Fruit fly (Drosophila melanogaster) whole organism, embryonic: ENCODE measurements around the gene Desi.
A peak's percentile ranks its signal among the peaks of the same experiment; 100 is the strongest.

Source experiments
- Ada2b ChIP-seq: fragments of 200-800 bp; sonication (Bioruptor generic); IDR thresholded peaks from 2 replicates; pipeline ENCODE4 v1.3.6; 2022; ENCODE audit warnings: missing biosample characterization, missing genetic modification characterization
- BtbVII ChIP-seq: fragments of 200-800 bp; sonication (Bioruptor generic); optimal IDR thresholded peaks from 3 replicates; lab custom pipeline; 2017; ENCODE audit warnings: missing biosample characterization, mild to moderate bottlenecking, missing genetic modification characterization
- CG11247 ChIP-seq: fragments of 200-800 bp; sonication (Bioruptor generic); IDR thresholded peaks from 2 replicates; pipeline ENCODE4 v1.3.6; 2022; ENCODE audit warnings: missing biosample characterization, missing genetic modification characterization
- CG11398 ChIP-seq: fragments of 200-800 bp; sonication (Bioruptor generic); optimal IDR thresholded peaks from 2 replicates; lab custom pipeline; 2016; ENCODE audit warnings: missing biosample characterization, missing genetic modification characterization
- CG14441 ChIP-seq: fragments of 200-800 bp; sonication (Bioruptor generic); IDR thresholded peaks from 2 replicates; pipeline ENCODE4 v1.3.6; 2022; ENCODE audit warnings: missing biosample characterization, missing genetic modification characterization
- CG15269 ChIP-seq: fragments of 200-800 bp; sonication (Bioruptor generic); optimal IDR thresholded peaks from 2 replicates; lab custom pipeline; 2018; ENCODE audit warnings: missing biosample characterization, mild to moderate bottlenecking, missing genetic modification characterization, moderate library complexity
- CG17829 ChIP-seq: fragments of 200-800 bp; optimal IDR thresholded peaks from 2 replicates; lab custom pipeline; 2019; ENCODE audit warnings: missing biosample characterization, mild to moderate bottlenecking, missing genetic modification characterization, moderate library complexity
- CG18476 ChIP-seq: fragments of 200-800 bp; sonication (Bioruptor generic); optimal IDR thresholded peaks from 2 replicates; lab custom pipeline; 2016; ENCODE audit warnings: missing biosample characterization, mild to moderate bottlenecking, missing genetic modification characterization
- CG2120 ChIP-seq: fragments of 200-800 bp; sonication (Bioruptor generic); optimal IDR thresholded peaks from 3 replicates; lab custom pipeline; 2016; ENCODE audit warnings: missing biosample characterization, missing genetic modification characterization
- CG32767 ChIP-seq: fragments of 200-800 bp; sonication (Bioruptor generic); IDR thresholded peaks from 2 replicates; pipeline ENCODE4 v1.3.6; 2022; ENCODE audit warnings: missing biosample characterization, missing genetic modification characterization
- CG32772 ChIP-seq: fragments of 200-800 bp; sonication (Bioruptor generic); IDR thresholded peaks from 2 replicates; pipeline ENCODE4 v1.3.6; 2022; ENCODE audit warnings: missing biosample characterization, missing genetic modification characterization
- CG34376 ChIP-seq: fragments of 200-800 bp; sonication (Bioruptor generic); optimal IDR thresholded peaks from 2 replicates; lab custom pipeline; 2018; ENCODE audit warnings: missing biosample characterization, mild to moderate bottlenecking, missing genetic modification characterization
- CG3995 ChIP-seq: fragments of 200-800 bp; sonication (Bioruptor generic); optimal IDR thresholded peaks from 3 replicates; lab custom pipeline; 2016; ENCODE audit warnings: missing biosample characterization, missing genetic modification characterization
- CG5245 ChIP-seq: fragments of 200-800 bp; sonication (Bioruptor generic); optimal IDR thresholded peaks from 3 replicates; lab custom pipeline; 2016; ENCODE audit warnings: missing biosample characterization, missing genetic modification characterization
- CG7271 ChIP-seq: fragments of 200-800 bp; sonication (Bioruptor generic); optimal IDR thresholded peaks from 2 replicates; lab custom pipeline; 2018; ENCODE audit warnings: missing biosample characterization, mild to moderate bottlenecking, missing genetic modification characterization, moderate library complexity
- CG8944 ChIP-seq: fragments of 200-800 bp; sonication (Bioruptor generic); optimal IDR thresholded peaks from 3 replicates; lab custom pipeline; 2016; ENCODE audit warnings: missing biosample characterization, missing genetic modification characterization
- CG9797 ChIP-seq: fragments of 200-800 bp; sonication (Bioruptor generic); optimal IDR thresholded peaks from 3 replicates; lab custom pipeline; 2018; ENCODE audit warnings: missing biosample characterization, mild to moderate bottlenecking, missing genetic modification characterization
- Dref ChIP-seq: fragments of 200-800 bp; sonication (Bioruptor generic); IDR thresholded peaks from 2 replicates; pipeline ENCODE4 v1.3.6; 2022; ENCODE audit warnings: missing biosample characterization, missing genetic modification characterization
- E2f1 ChIP-seq: fragments of 200-800 bp; sonication (Bioruptor generic); IDR thresholded peaks from 2 replicates; pipeline ENCODE4 v1.3.6; 2022; ENCODE audit warnings: missing biosample characterization, missing genetic modification characterization
- Ets65A ChIP-seq: fragments of 200-800 bp; sonication (Bioruptor generic); peaks from one replicate; lab custom pipeline; 2016; ENCODE audit warnings: missing biosample characterization, missing genetic modification characterization
- Fer3 ChIP-seq: fragments of 200-800 bp; sonication (Bioruptor generic); optimal IDR thresholded peaks from 2 replicates; lab custom pipeline; 2018; ENCODE audit warnings: missing biosample characterization, mild to moderate bottlenecking, missing genetic modification characterization, moderate library complexity
- HLH54F ChIP-seq: fragments of 200-800 bp; sonication (Bioruptor generic); optimal IDR thresholded peaks from 3 replicates; lab custom pipeline; 2016; ENCODE audit warnings: missing biosample characterization, missing genetic modification characterization
- HmgZ ChIP-seq: fragments of 200-800 bp; sonication (Bioruptor generic); optimal IDR thresholded peaks from 2 replicates; lab custom pipeline; 2018; ENCODE audit warnings: missing biosample characterization, mild to moderate bottlenecking, missing genetic modification characterization
- Mrtf ChIP-seq: fragments of 200-800 bp; sonication (Bioruptor generic); IDR thresholded peaks from 3 replicates; pipeline ENCODE4 v1.3.6; 2022; ENCODE audit warnings: missing biosample characterization, missing genetic modification characterization
- NfI ChIP-seq: fragments of 200-800 bp; sonication (Bioruptor generic); optimal IDR thresholded peaks from 3 replicates; lab custom pipeline; 2018; ENCODE audit warnings: missing biosample characterization, mild to moderate bottlenecking, missing genetic modification characterization, moderate library complexity
- Oli ChIP-seq: fragments of 200-800 bp; sonication (Bioruptor generic); optimal IDR thresholded peaks from 2 replicates; lab custom pipeline; 2018; ENCODE audit warnings: missing biosample characterization, mild to moderate bottlenecking, missing genetic modification characterization, moderate library complexity
- Rfx ChIP-seq: fragments of 200-800 bp; sonication (Bioruptor generic); IDR thresholded peaks from 2 replicates; pipeline ENCODE4 v1.3.6; 2022; ENCODE audit warnings: missing biosample characterization, missing genetic modification characterization
- Six4 ChIP-seq: fragments of 200-800 bp; sonication (Bioruptor generic); optimal IDR thresholded peaks from 2 replicates; lab custom pipeline; 2016; ENCODE audit warnings: missing biosample characterization, missing genetic modification characterization
- Spps ChIP-seq: fragments of 200-800 bp; sonication (Bioruptor generic); optimal IDR thresholded peaks from 2 replicates; lab custom pipeline; 2018; ENCODE audit warnings: missing biosample characterization, mild to moderate bottlenecking, missing genetic modification characterization
- TFAM ChIP-seq: fragments of 200-800 bp; sonication (Bioruptor generic); optimal IDR thresholded peaks from 2 replicates; lab custom pipeline; 2017; ENCODE audit warnings: missing biosample characterization, missing genetic modification characterization, inconsistent platforms
- Xbp1 ChIP-seq: fragments of 200-800 bp; sonication (Bioruptor generic); optimal IDR thresholded peaks from 3 replicates; lab custom pipeline; 2016; ENCODE audit warnings: missing biosample characterization, mild to moderate bottlenecking, missing genetic modification characterization
- btn ChIP-seq: fragments of 200-800 bp; sonication (Bioruptor generic); optimal IDR thresholded peaks from 2 replicates; lab custom pipeline; 2016; ENCODE audit warnings: missing biosample characterization, missing genetic modification characterization
- crc ChIP-seq: fragments of 200-800 bp; sonication (Bioruptor generic); optimal IDR thresholded peaks from 2 replicates; lab custom pipeline; 2016; ENCODE audit warnings: missing biosample characterization, missing genetic modification characterization
- exex ChIP-seq: fragments of 200-800 bp; sonication (Bioruptor generic); optimal IDR thresholded peaks from 4 replicates; lab custom pipeline; 2018; ENCODE audit warnings: missing biosample characterization, mild to moderate bottlenecking, missing genetic modification characterization, moderate library complexity
- gfzf ChIP-seq: fragments of 200-800 bp; sonication (Bioruptor generic); optimal IDR thresholded peaks from 2 replicates; lab custom pipeline; 2016; ENCODE audit warnings: missing biosample characterization, mild to moderate bottlenecking, missing genetic modification characterization, moderate library complexity
- hkb ChIP-seq, 2 experiments: fragments of 200-800 bp in 1 of 2; fragments of >200 bp in 1 of 2; sonication (Bioruptor generic) in 1 of 2; IDR thresholded peaks in 1 of 2; optimal IDR thresholded peaks in 1 of 2; 2 replicates each; pipeline versions ENCODE4 v1.3.6 to Lab custom; 2017 to 2022; ENCODE audit warnings: missing biosample characterization in 1 of 2, missing genetic modification characterization in 1 of 2
- lab ChIP-seq: fragments of 200-800 bp; sonication (Bioruptor generic); optimal IDR thresholded peaks from 3 replicates; lab custom pipeline; 2017; ENCODE audit warnings: missing biosample characterization, missing genetic modification characterization, mild to moderate bottlenecking, moderate library complexity, missing genetic modification reagents
- lmd ChIP-seq: fragments of 200-800 bp; sonication (Bioruptor generic); IDR thresholded peaks from 2 replicates; pipeline ENCODE4 v1.3.6; 2022; ENCODE audit warnings: missing biosample characterization, missing genetic modification characterization
- phol ChIP-seq: fragments of 200-800 bp; sonication (Bioruptor generic); optimal IDR thresholded peaks from 3 replicates; lab custom pipeline; 2018; ENCODE audit warnings: missing biosample characterization, mild to moderate bottlenecking, missing genetic modification characterization, moderate library complexity
- psq ChIP-seq: fragments of 200-800 bp; sonication (Bioruptor generic); optimal IDR thresholded peaks from 2 replicates; lab custom pipeline; 2017; ENCODE audit warnings: missing biosample characterization, missing genetic modification characterization
- sc ChIP-seq, 3 experiments: fragments of >200 bp in 2 of 3; fragments of 200-800 bp in 1 of 3; sonication (Bioruptor generic) in 1 of 3; optimal IDR thresholded peaks; 2 replicates in 2 of 3; 3 replicates in 1 of 3; lab custom pipeline; 2017; ENCODE audit warnings: mild to moderate bottlenecking in 1 of 3, missing biosample characterization in 1 of 3, missing genetic modification characterization in 1 of 3, missing genetic modification reagents in 1 of 3
- scrt ChIP-seq: fragments of 200-800 bp; sonication (Bioruptor generic); optimal IDR thresholded peaks from 2 replicates; lab custom pipeline; 2018; ENCODE audit warnings: missing biosample characterization, mild to moderate bottlenecking, missing genetic modification characterization, moderate library complexity
- slbo ChIP-seq: fragments of 200-800 bp; sonication (Bioruptor generic); IDR thresholded peaks from 2 replicates; pipeline ENCODE4 v1.3.6; 2022; ENCODE audit warnings: missing biosample characterization, missing genetic modification characterization
- stc ChIP-seq: fragments of 200-800 bp; sonication (Bioruptor generic); IDR thresholded peaks from 2 replicates; pipeline ENCODE4 v1.3.6; 2022; ENCODE audit warnings: missing biosample characterization, missing genetic modification characterization
- tll ChIP-seq, 2 experiments: fragments of 200-800 bp in 1 of 2; fragments of >200 bp in 1 of 2; sonication (Bioruptor generic) in 1 of 2; optimal IDR thresholded peaks; 2 replicates each; lab custom pipeline; 2017 to 2019; ENCODE audit warnings: missing biosample characterization in 2 of 2, missing genetic modification characterization in 2 of 2, mild to moderate bottlenecking in 1 of 2, moderate library complexity in 1 of 2
- trh ChIP-seq: fragments of 200-800 bp; sonication (Bioruptor generic); optimal IDR thresholded peaks from 2 replicates; lab custom pipeline; 2016; ENCODE audit warnings: missing biosample characterization, missing genetic modification characterization
- ttk ChIP-seq: fragments of 200-800 bp; sonication (Bioruptor generic); IDR thresholded peaks from 2 replicates; pipeline ENCODE4 v2.1.2; 2022; ENCODE audit warnings: missing biosample characterization, missing genetic modification characterization

Gene Desi

DNA sequence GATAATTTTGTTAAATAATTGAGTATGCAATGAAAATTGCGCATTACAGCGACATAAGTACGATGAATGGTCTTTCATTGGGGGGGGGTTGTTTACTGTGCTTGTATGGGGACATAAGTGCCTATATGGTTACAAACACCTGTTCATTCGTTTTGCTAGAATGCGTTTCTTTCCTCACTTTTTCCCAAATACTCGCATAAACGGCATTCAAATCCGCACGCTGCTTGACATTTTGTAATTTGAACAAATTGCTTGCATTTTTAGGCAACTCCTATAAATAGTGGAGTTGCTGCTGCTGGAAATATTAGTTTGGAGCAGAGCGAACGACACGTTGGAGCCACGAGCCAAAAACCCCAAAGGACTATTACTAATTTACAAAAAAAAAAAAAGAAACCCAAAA, at the start of gene Desi:
Desi (plus strand) TSS at position 301 of the 400 bp plus-strand sequence.
- no peak for TF ChIP-seq Ets65A
- TF ChIP-seq CG32767 (GFP tag; lab: Robert Waterston, UW) = no peak
- TF ChIP-seq CG18476 (GFP tag; lab: Kevin White, UChicago) = no peak
- no peak for TF ChIP-seq Fer3 (tag; lab: Kevin White, UChicago)
- TF ChIP-seq hkb (optimal IDR thresholded peaks at IDR 0.05; lab: Kevin White, UChicago) = no peak
- no peak for TF ChIP-seq hkb (GFP tag; IDR thresholded peaks at IDR 0.05; lab: Robert Waterston, UW)
- no peak for TF ChIP-seq Oli (tag; lab: Kevin White, UChicago)
- TF ChIP-seq, all 482 proteins: peak for 0

dm6 chr3R:10735857-10736256, 43.5 kb upstream of the Desi start, which contains the start of gene tomboy20:
tomboy20 (minus strand) TSS chr3R:10735957.
- TF ChIP-seq CG34376 (GFP tag; lab: Kevin White, UChicago) = no peak

- TF ChIP-seq Six4 (GFP tag; lab: Kevin White, UChicago) = no peak
- no peak for TF ChIP-seq Dref
- no peak for TF ChIP-seq CG3995 (GFP tag; lab: Kevin White, UChicago)
- TF ChIP-seq Mrtf = 0 out of 3 replicates have a peak, but pooled peaks have one; percentile 12
- peak; percentile 55 for TF ChIP-seq lab (GFP tag; lab: Kevin White, UChicago)
- TF ChIP-seq CG32772 (GFP tag; lab: Robert Waterston, UW) = no peak
- TF ChIP-seq scrt (GFP tag; lab: Kevin White, UChicago) = no peak
- no peak for TF ChIP-seq tll (GFP tag; optimal IDR thresholded peaks at IDR 0.05; lab: Kevin White, UChicago)
- TF ChIP-seq Ada2b (GFP tag; lab: Robert Waterston, UW) = no peak
- TF ChIP-seq CG15269 = no peak
- TF ChIP-seq slbo (GFP tag; lab: Robert Waterston, UW) = peak; percentile 49; the same call in 1 of the 2 replicates
- no peak for TF ChIP-seq CG17829 (tag; lab: Kevin White, UChicago)
- no peak for TF ChIP-seq crc (GFP tag; lab: Kevin White, UChicago)
- peak; percentile 3 for TF ChIP-seq Xbp1 (GFP tag; lab: Kevin White, UChicago)
- no peak for TF ChIP-seq Spps (tag; lab: Kevin White, UChicago)
- TF ChIP-seq CG8944 (GFP tag; lab: Kevin White, UChicago) = no peak
- TF ChIP-seq CG11398 (GFP tag; lab: Kevin White, UChicago) = no peak
- TF ChIP-seq CG14441 (GFP tag; lab: Robert Waterston, UW) = no peak
- no peak for TF ChIP-seq exex
- TF ChIP-seq lmd = peak; percentile 25; the same call in 1 of the 2 replicates
- no peak for TF ChIP-seq phol (tag; lab: Kevin White, UChicago)
- TF ChIP-seq trh (GFP tag; lab: Kevin White, UChicago) = no peak
- TF ChIP-seq btn = no peak
- TF ChIP-seq HLH54F (GFP tag; lab: Kevin White, UChicago) = no peak
- TF ChIP-seq CG11247 (GFP tag; lab: Robert Waterston, UW) = 0 out of 2 replicates have a peak, but pooled peaks have one; percentile 28
- peak; percentile 45 for TF ChIP-seq CG2120 (GFP tag; lab: Kevin White, UChicago)
- TF ChIP-seq CG5245 (GFP tag; lab: Kevin White, UChicago) = no peak
- no peak for TF ChIP-seq CG9797 (GFP tag; lab: Kevin White, UChicago)
- no peak for TF ChIP-seq ttk (GFP tag; lab: Robert Waterston, UW)
- TF ChIP-seq stc (GFP tag; lab: Robert Waterston, UW) = 0 out of 2 replicates have a peak, but pooled peaks have one; percentile 13
- TF ChIP-seq psq (GFP tag; lab: Kevin White, UChicago) = no peak
- no peak for TF ChIP-seq TFAM (GFP tag; lab: Kevin White, UChicago)
- peak; percentile 60 for TF ChIP-seq Rfx (GFP tag; lab: Robert Waterston, UW)
- no peak for TF ChIP-seq BtbVII (GFP tag; lab: Kevin White, UChicago)
- 0 out of 2 replicates have a peak, but pooled peaks have one; percentile 30 for TF ChIP-seq E2f1 (GFP tag; lab: Robert Waterston, UW)
- no peak for TF ChIP-seq CG7271 (tag; lab: Kevin White, UChicago)
- no peak for TF ChIP-seq gfzf
- no peak for TF ChIP-seq NfI (GFP tag; lab: Kevin White, UChicago)
- no peak for TF ChIP-seq HmgZ
- TF ChIP-seq sc (optimal IDR thresholded peaks at IDR 0.05; lab: Kevin White, UChicago) = no peak
- TF ChIP-seq sc (GFP tag; optimal IDR thresholded peaks at IDR 0.05; lab: Kevin White, UChicago) = no peak
Observed at dm6 chr3R:10747650-10748049, 31.7 kb upstream of the Desi start.
